Worm (Caenorhabditis elegans): ENCODE data around the gene nhr-34.

DNA sequence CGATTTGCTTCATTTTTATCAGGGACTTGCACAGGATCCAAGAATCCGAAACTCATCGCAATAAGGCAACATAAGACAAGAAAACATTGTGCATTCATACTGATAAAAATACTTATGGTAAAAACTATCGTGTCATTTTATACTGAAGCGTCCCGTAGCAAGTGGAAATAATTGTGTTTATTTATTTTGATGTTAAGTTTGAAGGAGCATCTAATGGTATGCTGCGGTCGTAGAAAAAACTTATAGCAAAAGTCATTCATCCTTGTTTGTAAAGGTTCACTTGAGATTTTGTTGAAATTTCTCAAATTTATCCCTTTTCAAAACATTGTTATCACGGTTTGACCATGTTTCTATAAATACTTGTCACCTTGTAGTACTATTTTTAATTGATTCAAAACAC lies 50.5 kb downstream of the nhr-34 start, which contains the start of gene W09C2.10:
- TF ChIP-seq him-1 (tag; optimal IDR thresholded peaks at IDR 0.05), result no peak
- no peak for TF ChIP-seq dao-5 (tag; optimal IDR thresholded peaks at IDR 0.05)
- no peak for TF ChIP-seq W03F9.2 (tag; optimal IDR thresholded peaks at IDR 0.05)
